Worm (Caenorhabditis elegans) whole organism, L3 larva: Measurements from ENCODE around the gene K01D12.20.

Experiments used
- R02D3.7 ChIP-seq: fragments of 150-350 bp; optimal IDR thresholded peaks from 2 replicates; lab custom pipeline; 2014; ENCODE audit warnings: missing biosample characterization, missing genetic modification characterization
- ZK546.5 ChIP-seq: sonication (generic microtip); optimal IDR thresholded peaks from 2 replicates; lab custom pipeline; 2017; ENCODE audit warnings: missing biosample characterization, missing genetic modification characterization
- aly-2 ChIP-seq: fragments of 150-350 bp; optimal IDR thresholded peaks from 2 replicates; lab custom pipeline; 2014; ENCODE audit warnings: missing biosample characterization, missing genetic modification characterization
- ama-1 ChIP-seq: fragments of 150-350 bp; optimal IDR thresholded peaks from 2 replicates; lab custom pipeline; 2018
- ceh-16 ChIP-seq: sonication (generic microtip); optimal IDR thresholded peaks from 2 replicates; lab custom pipeline; 2017; ENCODE audit warnings: missing biosample characterization, missing genetic modification characterization
- ceh-9 ChIP-seq: sonication (generic microtip); optimal IDR thresholded peaks from 2 replicates; lab custom pipeline; 2018; ENCODE audit warnings: missing biosample characterization, missing genetic modification characterization
- daf-12 ChIP-seq: fragments of 150-350 bp; optimal IDR thresholded peaks from 2 replicates; lab custom pipeline; 2014; ENCODE audit warnings: missing biosample characterization, missing genetic modification reagents, missing genetic modification characterization
- egl-27 ChIP-seq: sonication (generic microtip); optimal IDR thresholded peaks from 4 replicates; lab custom pipeline; 2017; ENCODE audit warnings: missing biosample characterization, missing genetic modification reagents, missing genetic modification characterization
- egl-5 ChIP-seq: fragments of 150-350 bp; optimal IDR thresholded peaks from 2 replicates; lab custom pipeline; 2017; ENCODE audit warnings: missing biosample characterization, missing genetic modification reagents, missing genetic modification characterization, inconsistent platforms
- elt-1 ChIP-seq: fragments of 150-350 bp; optimal IDR thresholded peaks from 2 replicates; lab custom pipeline; 2014; ENCODE audit warnings: missing biosample characterization, missing genetic modification characterization
- elt-2 ChIP-seq: sonication (generic microtip); optimal IDR thresholded peaks from 2 replicates; lab custom pipeline; 2016; ENCODE audit warnings: missing genetic modification reagents, mild to moderate bottlenecking, missing genetic modification characterization, missing compliant biosample characterization
- elt-3 ChIP-seq, 3 experiments: fragments of 150-350 bp in 1 of 3; sonication (generic microtip) in 2 of 3; optimal IDR thresholded peaks; 2 replicates in 2 of 3; 4 replicates in 1 of 3; lab custom pipeline; 2014 to 2017; ENCODE audit warnings: missing biosample characterization in 3 of 3, missing genetic modification characterization in 3 of 3
- eor-1 ChIP-seq, 2 experiments: fragments of 150-350 bp; optimal IDR thresholded peaks; 2 replicates each; lab custom pipeline; 2014 to 2018; ENCODE audit warnings: missing biosample characterization in 2 of 2, missing genetic modification characterization in 2 of 2
- fkh-10 ChIP-seq: sonication (generic microtip); optimal IDR thresholded peaks from 2 replicates; lab custom pipeline; 2017; ENCODE audit warnings: missing biosample characterization, missing genetic modification reagents, missing genetic modification characterization
- fos-1 ChIP-seq: fragments of 150-350 bp; optimal IDR thresholded peaks from 2 replicates; lab custom pipeline; 2014; ENCODE audit warnings: missing biosample characterization, missing genetic modification characterization
- lin-15B ChIP-seq: fragments of 150-350 bp; optimal IDR thresholded peaks from 2 replicates; lab custom pipeline; 2014; ENCODE audit warnings: missing biosample characterization, missing genetic modification characterization
- lin-39 ChIP-seq: fragments of 150-350 bp; optimal IDR thresholded peaks from 2 replicates; lab custom pipeline; 2018; ENCODE audit warnings: missing biosample characterization, missing genetic modification reagents, missing genetic modification characterization
- lsy-12 ChIP-seq: sonication (generic microtip); optimal IDR thresholded peaks from 2 replicates; lab custom pipeline; 2016; ENCODE audit warnings: mild to moderate bottlenecking, missing genetic modification characterization, missing compliant biosample characterization
- mdl-1 ChIP-seq: fragments of 150-350 bp; optimal IDR thresholded peaks from 2 replicates; lab custom pipeline; 2014; ENCODE audit warnings: missing biosample characterization, missing genetic modification characterization
- mml-1 ChIP-seq: fragments of 150-350 bp; sonication (generic microtip); optimal IDR thresholded peaks from 3 replicates; lab custom pipeline; 2014; ENCODE audit warnings: missing biosample characterization, missing genetic modification characterization
- nfya-1 ChIP-seq: sonication (generic microtip); optimal IDR thresholded peaks from 2 replicates; lab custom pipeline; 2017; ENCODE audit warnings: missing genetic modification characterization, mild to moderate bottlenecking, missing compliant biosample characterization, antibody characterized with exemption, moderate library complexity; ENCODE audit not compliant: insufficient read depth
- nhr-12 ChIP-seq: fragments of 150-350 bp; optimal IDR thresholded peaks from 2 replicates; lab custom pipeline; 2014; ENCODE audit warnings: missing biosample characterization, missing genetic modification characterization
- nhr-237 ChIP-seq: fragments of 150-350 bp; optimal IDR thresholded peaks from 2 replicates; lab custom pipeline; 2014; ENCODE audit warnings: missing biosample characterization, missing genetic modification characterization
- nhr-28 ChIP-seq: fragments of 150-350 bp; optimal IDR thresholded peaks from 2 replicates; lab custom pipeline; 2014; ENCODE audit warnings: missing biosample characterization, missing genetic modification characterization
- nhr-76 ChIP-seq: fragments of 150-350 bp; sonication (generic microtip); optimal IDR thresholded peaks from 5 replicates; lab custom pipeline; 2014; ENCODE audit warnings: missing biosample characterization, missing genetic modification characterization
- nhr-77 ChIP-seq: fragments of 150-350 bp; optimal IDR thresholded peaks from 2 replicates; lab custom pipeline; 2014; ENCODE audit warnings: missing biosample characterization, missing genetic modification characterization
- pha-4 ChIP-seq: fragments of 150-350 bp; optimal IDR thresholded peaks from 2 replicates; lab custom pipeline; 2014; ENCODE audit warnings: missing biosample characterization, missing genetic modification reagents, missing genetic modification characterization
- pqm-1 ChIP-seq: fragments of 150-350 bp; optimal IDR thresholded peaks from 2 replicates; lab custom pipeline; 2017; ENCODE audit warnings: missing biosample characterization, missing genetic modification characterization, inconsistent platforms
- sea-2 ChIP-seq: fragments of 150-350 bp; sonication (generic microtip); optimal IDR thresholded peaks from 4 replicates; lab custom pipeline; 2014; ENCODE audit warnings: missing biosample characterization, missing genetic modification reagents, missing genetic modification characterization
- skn-1 ChIP-seq: fragments of 150-350 bp; optimal IDR thresholded peaks from 2 replicates; lab custom pipeline; 2014; ENCODE audit warnings: missing biosample characterization, missing genetic modification characterization
- snpc-4 ChIP-seq: fragments of 150-350 bp; optimal IDR thresholded peaks from 2 replicates; lab custom pipeline; 2014; ENCODE audit warnings: missing biosample characterization, missing genetic modification characterization
- tbx-2 ChIP-seq: sonication (generic microtip); optimal IDR thresholded peaks from 2 replicates; lab custom pipeline; 2016; ENCODE audit warnings: mild to moderate bottlenecking, missing genetic modification characterization, missing compliant biosample characterization
- unc-62 ChIP-seq: fragments of 150-350 bp; sonication (generic microtip); optimal IDR thresholded peaks from 4 replicates; lab custom pipeline; 2014; ENCODE audit warnings: missing biosample characterization, missing genetic modification reagents, missing genetic modification characterization
- zag-1 ChIP-seq: fragments of 150-350 bp; optimal IDR thresholded peaks from 2 replicates; lab custom pipeline; 2014; ENCODE audit warnings: missing biosample characterization, missing genetic modification characterization
- ztf-11 ChIP-seq: fragments of 150-350 bp; optimal IDR thresholded peaks from 2 replicates; lab custom pipeline; 2014; ENCODE audit warnings: missing biosample characterization, missing genetic modification characterization
- ztf-4 ChIP-seq: fragments of 150-350 bp; optimal IDR thresholded peaks from 2 replicates; lab custom pipeline; 2014; ENCODE audit warnings: missing biosample characterization, missing genetic modification characterization

The K01D12.20 gene

DNA sequence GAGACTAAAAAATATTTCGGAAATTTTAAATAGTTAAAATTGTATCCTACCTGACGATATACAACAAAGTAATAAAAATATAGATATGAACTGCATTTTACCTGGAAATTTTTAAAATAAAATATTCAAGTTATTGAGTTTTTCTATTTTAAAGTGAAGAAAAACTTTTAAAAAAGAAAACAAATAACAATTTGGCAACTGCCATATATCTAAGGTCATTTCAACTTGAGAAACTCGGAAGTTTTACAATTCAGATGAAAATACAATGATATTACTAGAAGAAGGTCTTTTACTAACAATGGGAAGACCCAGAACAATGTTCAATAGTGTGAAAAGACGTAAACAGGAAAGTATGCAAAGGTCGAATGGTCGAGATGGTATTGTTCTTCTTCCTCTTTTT is 49.3 kb upstream of the K01D12.20 start, which contains the start of gene C54D10.10:
Gene C54D10.10, minus strand, starts transcription at position 101 of the 400 bp plus-strand sequence.
- TF ChIP-seq zag-1 (tag; lab: Kevin White, UChicago) (no peak), egl-5 (no peak), nfya-1 (tag; lab: Kevin White, UChicago) (no peak), ceh-9 (no peak), pha-4 (tag; lab: Kevin White, UChicago) (no peak), skn-1 (tag; lab: Kevin White, UChicago) (no peak), R02D3.7 (tag; lab: Kevin White, UChicago) (no peak), elt-3 (tag; optimal IDR thresholded peaks at IDR 0.05; lab: Kevin White, UChicago) (no peak), eor-1 (tag; optimal IDR thresholded peaks at IDR 0.05; lab: Kevin White, UChicago) (no peak), mdl-1 (no peak), ZK546.5 (tag; lab: Kevin White, UChicago) (no peak)
- TF ChIP-seq, all 47 proteins: peak for 0

DNA sequence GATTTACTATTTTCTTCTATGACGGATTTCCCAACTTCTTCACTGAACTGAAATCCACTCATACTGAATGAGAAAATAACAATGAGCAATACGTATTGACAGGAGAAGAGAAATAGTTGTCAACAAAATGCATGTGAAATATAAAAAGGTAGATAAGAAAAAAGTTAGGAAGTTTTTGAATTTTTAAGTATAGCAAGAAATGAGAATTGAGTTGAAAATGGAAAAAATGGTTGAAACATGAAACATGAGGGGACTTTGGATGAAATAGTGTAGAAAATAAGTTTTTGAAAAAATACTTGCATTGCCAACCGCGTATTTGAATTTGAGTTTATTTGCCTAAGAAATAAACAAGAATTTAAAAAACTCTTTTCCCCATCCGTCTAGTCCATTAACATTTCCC is 46.3 kb upstream of the K01D12.20 start, which contains the start of the genes pals-38 and C54D10.9:
Gene pals-38, minus strand, starts transcription at position 101 of the 400 bp plus-strand sequence.
Gene C54D10.9, plus strand, starts transcription at position 259 of the 400 bp plus-strand sequence.
- no peak for TF ChIP-seq lin-39 (tag; lab: Kevin White, UChicago)
- no peak for TF ChIP-seq ztf-4 (tag; lab: Kevin White, UChicago)
- TF ChIP-seq nhr-12: no peak
- TF ChIP-seq nhr-237 (tag; lab: Kevin White, UChicago): no peak
- no peak for TF ChIP-seq ceh-9

DNA sequence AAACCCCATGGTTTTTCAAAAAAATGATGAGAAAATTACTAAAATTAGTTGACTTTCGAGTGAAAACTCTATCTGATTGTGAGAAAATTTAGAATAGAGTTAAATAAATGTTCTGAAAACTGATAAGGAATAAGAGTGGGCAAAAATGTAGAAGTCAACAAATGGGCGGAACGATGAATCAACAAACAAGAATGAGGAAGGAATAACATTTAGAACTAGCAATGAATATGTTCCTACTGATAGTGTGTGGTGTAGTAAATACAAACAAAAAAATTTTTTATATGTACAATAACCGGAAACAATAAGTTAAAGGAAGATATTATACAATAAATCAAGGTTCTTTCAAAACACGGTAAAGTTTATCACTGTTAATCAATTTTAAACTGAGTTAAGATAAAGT is 43.1 kb upstream of the K01D12.20 start, which contains the start of gene pals-39:
Gene pals-39, minus strand, starts transcription at position 101 of the 400 bp plus-strand sequence.
- TF ChIP-seq pha-4 (tag; lab: Kevin White, UChicago) (peak; percentile 39), nhr-76 (no peak), ceh-16 (tag; lab: Kevin White, UChicago) (no peak), ztf-11 (no peak), elt-3 (tag; optimal IDR thresholded peaks at IDR 0.05; lab: Kevin White, UChicago) (no peak), pqm-1 (tag; lab: Kevin White, UChicago) (peak; percentile 30)
- TF ChIP-seq, all 47 proteins: peak for 2

DNA sequence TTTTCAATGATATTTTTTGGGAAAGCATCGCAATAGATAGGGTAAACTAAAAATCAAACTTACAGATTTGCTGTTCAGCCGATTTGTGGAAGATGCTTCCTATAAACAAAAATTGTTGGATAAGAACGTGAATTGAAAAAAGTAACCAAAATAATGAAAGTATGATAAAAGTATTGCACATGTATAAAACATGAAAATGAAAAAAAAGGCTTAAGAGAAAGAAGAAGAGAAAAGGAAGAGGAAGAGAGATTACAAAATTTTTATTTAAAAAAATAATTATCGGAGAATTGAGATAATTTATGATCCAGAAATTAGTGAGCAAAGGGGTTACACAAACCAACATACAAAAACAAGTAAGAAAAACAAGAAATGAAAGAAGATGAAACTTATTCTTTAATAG is 40.8 kb upstream of the K01D12.20 start, which contains the start of gene pals-37:
Gene pals-37, minus strand, starts transcription at position 101 of the 400 bp plus-strand sequence.
- no peak for TF ChIP-seq fos-1 (tag; lab: Kevin White, UChicago)
- no peak for TF ChIP-seq pqm-1 (tag; lab: Kevin White, UChicago)
- TF ChIP-seq, all 47 proteins: peak for 0

DNA sequence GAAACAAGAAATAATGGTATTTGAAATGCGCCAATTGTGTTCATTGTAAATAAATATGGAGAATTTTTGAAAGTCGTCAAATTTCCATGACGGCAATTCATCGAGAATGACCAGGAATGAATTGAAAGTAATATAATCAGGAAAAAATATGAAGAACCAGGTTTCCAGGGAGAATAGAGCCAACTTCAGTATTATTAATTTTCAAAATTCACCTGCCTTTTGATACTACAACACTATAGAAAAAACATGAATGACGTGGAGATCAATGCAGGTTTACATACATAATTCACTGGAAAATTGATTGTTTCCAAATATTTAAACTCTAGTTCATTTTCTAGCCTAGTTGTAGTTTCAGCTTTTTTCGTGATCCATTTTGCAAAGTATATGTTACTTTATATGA is 33.1 kb upstream of the K01D12.20 start, which contains the start of gene srh-25:
Gene srh-25, minus strand, starts transcription at position 101 of the 400 bp plus-strand sequence.
- TF ChIP-seq ceh-9 (no peak), egl-5 (no peak), sea-2 (no peak), aly-2 (tag; lab: Kevin White, UChicago) (no peak), lsy-12 (tag; lab: Kevin White, UChicago) (no peak), elt-2 (no peak), mml-1 (tag; lab: Kevin White, UChicago) (no peak), fkh-10 (GFP tag; lab: Kevin White, UChicago) (no peak), snpc-4 (no peak), tbx-2 (tag; lab: Kevin White, UChicago) (no peak)

DNA sequence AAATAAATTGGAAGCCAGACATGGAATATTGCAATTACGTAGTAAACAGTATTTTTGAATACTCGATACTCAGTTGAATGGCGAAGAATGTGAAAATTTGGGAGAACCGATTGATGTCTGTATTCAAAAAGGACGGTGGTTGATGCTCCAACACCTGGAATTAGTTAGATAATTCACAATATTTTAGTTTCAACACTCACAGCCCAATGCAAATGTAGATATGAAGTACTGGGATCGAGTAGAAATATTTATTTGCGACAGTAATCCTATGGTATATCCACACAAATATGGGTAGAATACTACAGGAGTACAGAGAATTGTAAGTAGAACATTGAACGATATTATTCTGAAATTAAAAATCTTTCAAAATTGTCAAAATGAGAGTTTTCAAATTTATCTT is 32.5 kb upstream of the K01D12.20 start:
- TF ChIP-seq nhr-28 (tag; lab: Kevin White, UChicago) (no peak), pha-4 (tag; lab: Kevin White, UChicago) (no peak), nhr-237 (tag; lab: Kevin White, UChicago) (no peak), eor-1 (tag; optimal IDR thresholded peaks at IDR 0.05; lab: Kevin White, UChicago) (no peak), egl-27 (tag; lab: Kevin White, UChicago) (no peak), mdl-1 (no peak), elt-1 (tag; lab: Kevin White, UChicago) (no peak), sea-2 (no peak), nhr-77 (tag; lab: Kevin White, UChicago) (no peak), unc-62 (GFP tag; lab: Kevin White, UChicago) (no peak), elt-2 (no peak), lsy-12 (tag; lab: Kevin White, UChicago) (no peak), zag-1 (tag; lab: Kevin White, UChicago) (no peak), ama-1 (lab: Kevin White, UChicago) (no peak), lin-15B (tag; lab: Kevin White, UChicago) (no peak), fkh-10 (GFP tag; lab: Kevin White, UChicago) (no peak), daf-12 (tag; lab: Kevin White, UChicago) (no peak), nhr-76 (no peak), mml-1 (tag; lab: Kevin White, UChicago) (no peak), ZK546.5 (tag; lab: Kevin White, UChicago) (no peak)
